Worm (Caenorhabditis elegans): ENCODE measurements around the gene lgc-13.
A peak's percentile ranks its signal among the peaks of the same experiment; 100 is the strongest.

Gene lgc-13

DNA sequence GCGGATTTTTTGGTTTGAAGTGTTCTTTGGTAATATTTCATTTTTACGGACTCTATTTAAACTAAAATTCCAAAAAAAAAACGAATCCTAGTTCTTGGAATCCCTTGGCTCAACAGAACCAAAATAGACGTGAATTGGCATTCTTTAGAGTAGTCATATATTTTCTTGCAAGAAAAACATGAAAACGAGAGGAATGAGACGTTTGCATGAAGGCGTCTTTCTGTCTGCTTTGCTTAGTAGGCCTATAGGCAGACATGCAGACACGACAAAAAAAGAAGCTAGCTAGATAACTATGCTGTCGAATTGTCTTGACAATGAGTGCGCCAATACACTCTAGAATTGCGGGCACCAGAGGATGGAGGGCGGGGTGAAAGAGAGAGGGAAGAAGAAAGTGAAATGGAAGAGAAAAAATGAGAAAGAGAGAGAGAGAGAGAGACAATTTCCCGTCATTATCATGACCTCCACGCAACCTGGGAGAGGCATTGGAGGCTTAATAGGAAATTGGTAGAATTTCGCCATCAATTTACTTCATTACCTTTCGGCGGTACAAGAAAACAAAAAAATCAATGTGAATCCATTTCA, 28.3 kb upstream of the lgc-13 start:
- TF ChIP-seq F33H1.4 (GFP tag; IDR thresholded peaks at IDR 0.05) (no peak), madf-3 (GFP tag; IDR thresholded peaks at IDR 0.05) (no peak), aptf-2 (GFP tag; conservative IDR thresholded peaks at IDR 0.05) (no peak), nhr-179 (tag; optimal IDR thresholded peaks at IDR 0.05) (no peak), C06A6.2 (GFP tag; conservative IDR thresholded peaks at IDR 0.05) (no peak), F57C9.4 (tag; optimal IDR thresholded peaks at IDR 0.05) (no peak), lin-26 (GFP tag; IDR thresholded peaks at IDR 0.05) (no peak), pbrm-1 (GFP tag; IDR thresholded peaks at IDR 0.05) (no peak)

DNA sequence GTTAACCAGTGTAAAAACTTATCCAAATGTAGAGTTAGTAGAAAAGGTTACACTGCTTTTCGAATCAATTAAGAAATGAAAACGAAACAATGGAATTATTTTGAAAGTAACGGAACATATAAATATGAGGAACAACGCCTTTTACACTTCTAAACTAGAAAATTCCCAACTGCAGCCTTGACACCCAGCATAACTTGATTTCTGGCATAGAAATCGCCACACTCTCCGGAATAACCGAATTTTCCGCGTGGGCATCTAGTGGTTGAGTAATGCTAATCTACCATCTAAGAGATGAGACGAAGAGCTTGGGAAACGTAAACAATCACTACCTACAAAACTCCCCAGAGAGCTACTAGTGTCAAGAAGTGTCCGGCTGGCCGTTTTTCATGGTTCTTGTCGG, 27.7 kb upstream of the lgc-13 start:
- TF ChIP-seq rec-8 (tag; optimal IDR thresholded peaks at IDR 0.05): no peak
- TF ChIP-seq efl-1 (GFP tag; optimal IDR thresholded peaks at IDR 0.05): no peak
- TF ChIP-seq sdz-38 (tag; optimal IDR thresholded peaks at IDR 0.05): no peak
- no peak for TF ChIP-seq F10E7.11 (tag; optimal IDR thresholded peaks at IDR 0.05)
- TF ChIP-seq aptf-3 (GFP tag; IDR thresholded peaks at IDR 0.05): no peak
- no peak for TF ChIP-seq ceh-40 (GFP tag; IDR thresholded peaks at IDR 0.05)
- no peak for TF ChIP-seq T26A5.8 (tag; optimal IDR thresholded peaks at IDR 0.05)
- no peak for TF ChIP-seq Y56A3A.18 (GFP tag; IDR thresholded peaks at IDR 0.05)
- TF ChIP-seq madf-8 (GFP tag; conservative IDR thresholded peaks at IDR 0.05): no peak
- no peak for TF ChIP-seq ztf-6 (GFP tag; IDR thresholded peaks at IDR 0.05)
- TF ChIP-seq ceh-58 (GFP tag; IDR thresholded peaks at IDR 0.05): no peak
- no peak for TF ChIP-seq F37B4.10 (GFP tag; IDR thresholded peaks at IDR 0.05)

DNA sequence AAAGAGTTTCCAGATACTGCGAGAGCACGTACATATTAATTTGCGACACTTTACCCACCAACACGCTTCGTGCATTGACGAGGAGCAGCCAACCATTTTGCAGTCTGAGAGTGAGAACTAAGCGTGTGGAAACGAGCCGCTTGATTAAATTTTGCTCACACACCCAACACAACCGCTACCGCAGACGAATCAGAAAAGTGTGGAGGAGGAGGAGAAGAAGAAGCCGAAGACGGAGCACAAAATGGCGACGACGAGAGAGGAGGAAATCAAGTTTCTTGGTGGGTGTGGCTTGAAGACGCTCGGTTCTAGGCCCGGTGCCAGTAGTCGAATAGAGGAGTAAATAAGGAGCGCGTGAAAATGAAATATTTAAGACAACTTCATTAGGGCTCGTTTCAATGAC, 26.2 kb upstream of the lgc-13 start:
- TF ChIP-seq lin-35 (GFP tag; optimal IDR thresholded peaks at IDR 0.05): no peak
- no peak for TF ChIP-seq nhr-179 (tag; optimal IDR thresholded peaks at IDR 0.05)
- TF ChIP-seq zfh-2 (GFP tag; conservative IDR thresholded peaks at IDR 0.05): peak; percentile 61
- no peak for TF ChIP-seq mcd-1 (GFP tag; IDR thresholded peaks at IDR 0.05)
- no peak for TF ChIP-seq hlh-26 (GFP tag; conservative IDR thresholded peaks at IDR 0.05)
- no peak for TF ChIP-seq lsy-27 (tag; optimal IDR thresholded peaks at IDR 0.05; ENCODE audit: borderline replicate concordance, insufficient read depth)
- no peak for TF ChIP-seq madf-10 (tag; optimal IDR thresholded peaks at IDR 0.05)

DNA sequence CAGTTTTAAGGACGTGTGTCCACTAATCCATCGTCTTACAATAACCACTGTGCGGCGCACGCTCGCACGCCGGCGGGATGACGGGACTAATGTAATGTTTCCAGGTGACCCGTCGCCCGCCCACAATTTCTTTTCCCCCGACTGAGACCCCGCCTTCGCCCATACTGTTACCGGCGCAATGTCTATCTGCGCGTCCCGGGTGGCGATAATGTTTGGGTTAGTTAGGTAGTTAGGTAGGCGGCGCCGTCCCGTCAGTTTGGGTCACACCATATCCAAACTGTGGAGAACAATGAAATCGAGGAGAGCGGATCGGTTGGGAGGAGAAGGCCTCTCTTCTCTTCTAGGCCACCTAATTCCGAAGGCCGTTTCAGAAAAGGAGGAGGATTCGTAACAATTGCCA, 22.7 kb upstream of the lgc-13 start:
- TF ChIP-seq pha-4 (tag; optimal IDR thresholded peaks at IDR 0.05) (no peak), dox-1 (GFP tag; IDR thresholded peaks at IDR 0.05) (0 out of 2 replicates have a peak, but pooled peaks have one; percentile 8), dpl-1 (GFP tag; optimal IDR thresholded peaks at IDR 0.05) (no peak), C17E4.6 (GFP tag; IDR thresholded peaks at IDR 0.05) (no peak), ztf-18 (tag; optimal IDR thresholded peaks at IDR 0.05) (no peak), zfh-2 (GFP tag; conservative IDR thresholded peaks at IDR 0.05) (peak; percentile 69), chd-7 (tag; optimal IDR thresholded peaks at IDR 0.05) (no peak), efl-1 (GFP tag; optimal IDR thresholded peaks at IDR 0.05) (no peak)

DNA sequence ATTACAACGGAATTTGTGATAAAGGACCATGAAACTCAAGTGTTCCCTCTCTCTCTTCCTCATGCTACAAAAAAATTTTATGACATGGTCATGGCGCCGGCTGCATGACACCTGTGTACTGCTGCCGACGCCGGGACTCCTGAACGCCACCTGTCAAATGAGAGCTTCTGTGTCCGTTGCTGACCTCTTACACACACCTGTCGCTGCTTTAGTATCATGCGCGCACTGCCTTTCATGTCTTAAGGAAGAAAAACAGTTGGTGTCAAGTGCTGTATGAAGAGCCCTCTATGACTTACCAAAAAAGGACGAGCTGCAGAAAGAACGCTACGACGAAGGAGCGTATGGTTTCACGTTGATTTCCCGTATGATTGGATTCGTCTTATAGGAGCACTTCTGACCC, 16.3 kb upstream of the lgc-13 start:
- TF ChIP-seq K11D2.4 (GFP tag; IDR thresholded peaks at IDR 0.05) (0 out of 2 replicates have a peak, but pooled peaks have one; percentile 30), ztf-18 (tag; optimal IDR thresholded peaks at IDR 0.05) (no peak)

Data from whole organism, young adult.